Worm (Caenorhabditis elegans): ENCODE results near the gene spp-7.
"Not testable (repeated sequence)": the region's sequence is repeated elsewhere in the genome, so short reads cannot be mapped to it uniquely, and the experiment has no call there.

Gene spp-7

DNA sequence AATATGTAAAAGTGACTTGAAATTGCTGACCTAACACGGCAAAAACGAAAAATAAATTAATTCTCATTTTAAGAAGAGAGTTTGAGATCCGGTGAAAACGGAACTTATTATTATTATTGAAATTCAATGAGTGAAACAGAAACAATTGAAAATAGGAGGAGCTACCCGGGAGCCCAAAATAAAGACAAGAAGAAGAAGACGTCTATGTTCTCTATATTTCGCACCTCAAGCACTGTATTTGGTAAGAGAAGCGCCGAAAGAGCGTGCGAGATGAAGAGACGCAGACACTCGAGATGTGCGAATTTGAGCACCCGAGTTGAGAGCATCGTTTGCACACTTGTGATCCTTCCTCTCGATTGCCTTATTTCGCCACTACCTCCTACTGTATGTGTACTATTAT, at the start of gene spp-7:
TSS of gene spp-7 (minus strand) at position 101 of the 400 bp plus-strand sequence.
- TF ChIP-seq hmg-1.2 (GFP tag; IDR thresholded peaks at IDR 0.05) = peak; percentile 64
- TF ChIP-seq sea-2 (GFP tag; IDR thresholded peaks at IDR 0.05) = no peak

ce11 chrIV:5464403-5464802, 48.8 kb upstream of the spp-7 start, which contains the start of gene Y52D5A.2:
Gene Y52D5A.2, minus strand, starts transcription at chrIV:5464503.
- not testable (repeated sequence) for TF ChIP-seq F37B4.10 (GFP tag; IDR thresholded peaks at IDR 0.05); ztf-25 (GFP tag; IDR thresholded peaks at IDR 0.05); ztf-18 (tag; optimal IDR thresholded peaks at IDR 0.05)

- TF ChIP-seq snpc-3.4 (tag; optimal IDR thresholded peaks at IDR 0.05) (no peak), madf-8 (GFP tag; conservative IDR thresholded peaks at IDR 0.05) (no peak), madf-3 (GFP tag; IDR thresholded peaks at IDR 0.05) (no peak), T26A5.8 (tag; optimal IDR thresholded peaks at IDR 0.05) (no peak), hsf-1 (GFP tag; IDR thresholded peaks at IDR 0.05) (no peak), D2030.7 (GFP tag; IDR thresholded peaks at IDR 0.05) (no peak), akir-1 (GFP tag; optimal IDR thresholded peaks at IDR 0.05) (no peak), hmg-1.2 (GFP tag; IDR thresholded peaks at IDR 0.05) (no peak), let-526 (GFP tag; IDR thresholded peaks at IDR 0.05) (no peak), nhr-80 (tag; optimal IDR thresholded peaks at IDR 0.05) (no peak), dpl-1 (GFP tag; optimal IDR thresholded peaks at IDR 0.05) (no peak), bed-1 (GFP tag; IDR thresholded peaks at IDR 0.05) (no peak)
Observed at ce11 chrIV:5462820-5463219, 47.2 kb upstream of the spp-7 start.

- TF ChIP-seq gei-17 (GFP tag; optimal IDR thresholded peaks at IDR 0.05); lin-54 (GFP tag; optimal IDR thresholded peaks at IDR 0.05); aptf-2 (GFP tag; conservative IDR thresholded peaks at IDR 0.05): not testable (repeated sequence)
Observed at ce11 chrIV:5455999-5456398, 40.4 kb upstream of the spp-7 start, which contains the start of gene Y4C6A.3. Gene Y4C6A.3, minus strand, starts transcription at chrIV:5456099.

DNA sequence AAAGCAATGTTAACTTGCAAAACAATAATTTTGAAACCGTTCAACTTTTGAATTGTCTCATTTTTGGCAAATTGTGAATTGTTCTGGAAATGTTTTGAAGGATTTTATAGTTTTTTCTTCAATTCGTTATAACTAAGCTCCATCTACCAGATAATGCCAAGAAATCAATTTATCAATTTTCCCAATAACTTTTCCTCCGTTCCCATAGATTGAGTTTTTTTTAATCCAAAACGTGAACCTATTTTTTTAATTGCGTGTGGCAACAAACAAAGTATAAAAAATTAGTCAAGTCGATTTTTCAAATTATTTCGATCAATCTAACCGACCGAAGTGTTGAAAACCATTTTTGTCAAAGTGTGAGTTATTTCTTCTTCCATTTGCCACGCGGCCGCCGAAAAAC, 37.1 kb upstream of the spp-7 start, which contains the start of gene Y4C6A.4:
TSS of gene Y4C6A.4 (plus strand) at position 301 of the 400 bp plus-strand sequence.
- TF ChIP-seq mxl-1 (tag; optimal IDR thresholded peaks at IDR 0.05) (no peak), him-1 (tag; optimal IDR thresholded peaks at IDR 0.05) (no peak)

- no peak for TF ChIP-seq aptf-3 (GFP tag; IDR thresholded peaks at IDR 0.05)
- no peak for TF ChIP-seq let-607 (tag; optimal IDR thresholded peaks at IDR 0.05)
- TF ChIP-seq ztf-3 (GFP tag; optimal IDR thresholded peaks at IDR 0.05) = no peak
Observed at ce11 chrIV:5438705-5439104, 23.1 kb upstream of the spp-7 start, which contains the start of gene mgl-3. Gene mgl-3, plus strand, starts transcription at chrIV:5439005.

DNA sequence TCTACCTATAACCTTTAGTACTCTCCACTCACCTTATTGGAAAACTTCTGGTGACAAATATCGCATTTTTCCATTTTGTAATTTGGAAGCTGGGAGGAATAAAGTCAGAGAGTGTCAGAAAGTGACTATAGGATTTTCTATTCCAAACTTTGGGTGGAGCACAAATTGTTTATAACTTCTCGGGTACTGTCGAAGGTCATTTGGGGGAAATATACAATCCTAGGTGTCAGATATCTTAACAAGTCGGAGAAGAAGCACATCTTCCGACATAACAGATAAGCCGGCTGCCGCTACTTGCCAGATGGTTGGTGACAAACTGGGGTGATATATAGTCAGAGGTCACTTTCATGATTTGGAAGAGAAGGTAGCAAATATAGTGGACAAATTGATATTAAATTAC, 3.5 kb upstream of the spp-7 start, which contains the start of gene ehn-3:
TSS of gene ehn-3 (minus strand) at position 101 of the 400 bp plus-strand sequence.
- TF ChIP-seq lin-26 (GFP tag; IDR thresholded peaks at IDR 0.05) = no peak
- no peak for TF ChIP-seq athp-1 (tag; optimal IDR thresholded peaks at IDR 0.05)
- TF ChIP-seq F22D6.2 (tag; optimal IDR thresholded peaks at IDR 0.05) = no peak
- TF ChIP-seq tbx-9 (tag; optimal IDR thresholded peaks at IDR 0.05; ENCODE audit: borderline replicate concordance) = no peak
- TF ChIP-seq somi-1 (GFP tag; optimal IDR thresholded peaks at IDR 0.05) = no peak
- TF ChIP-seq dpl-1 (GFP tag; optimal IDR thresholded peaks at IDR 0.05) = no peak
- TF ChIP-seq T07F8.4 (tag; optimal IDR thresholded peaks at IDR 0.05) = no peak
- no peak for TF ChIP-seq ceh-91 (GFP tag; IDR thresholded peaks at IDR 0.05)
- no peak for TF ChIP-seq ceh-58 (GFP tag; IDR thresholded peaks at IDR 0.05)
- TF ChIP-seq attf-6 (GFP tag; IDR thresholded peaks at IDR 0.05) = no peak
- TF ChIP-seq gei-17 (GFP tag; optimal IDR thresholded peaks at IDR 0.05) = no peak
- TF ChIP-seq F57C9.4 (tag; optimal IDR thresholded peaks at IDR 0.05) = no peak
- TF ChIP-seq madf-6 (GFP tag; IDR thresholded peaks at IDR 0.05) = no peak
- TF ChIP-seq cebp-2 (GFP tag; IDR thresholded peaks at IDR 0.05) = no peak
- TF ChIP-seq mel-28 (tag; optimal IDR thresholded peaks at IDR 0.05; ENCODE audit: borderline replicate concordance) = no peak

Data from whole organism, young adult.